Fruit fly (Drosophila melanogaster) whole organism, pupa: ENCODE data around the gene CG7432.

Source experiments
- CG10348 ChIP-seq: fragments of 200-800 bp; sonication (Bioruptor generic); IDR thresholded peaks from 2 replicates; pipeline ENCODE4 v1.3.6; 2022; ENCODE audit warnings: missing biosample characterization, missing genetic modification characterization
- CG12605 ChIP-seq: fragments of 200-800 bp; sonication (Bioruptor generic); IDR thresholded peaks from 2 replicates; pipeline ENCODE4 v1.3.6; 2022; ENCODE audit warnings: missing biosample characterization, missing genetic modification characterization
- CG13204 ChIP-seq: fragments of 200-800 bp; sonication (Bioruptor generic); optimal IDR thresholded peaks from 2 replicates; lab custom pipeline; 2018; ENCODE audit warnings: missing biosample characterization, mild to moderate bottlenecking, missing genetic modification characterization, moderate library complexity
- CG14655 ChIP-seq: fragments of 200-800 bp; sonication (Bioruptor generic); optimal IDR thresholded peaks from 3 replicates; lab custom pipeline; 2017; ENCODE audit warnings: mild to moderate bottlenecking, missing biosample characterization, missing genetic modification reagents, missing genetic modification characterization
- CG15710 ChIP-seq: fragments of 200-800 bp; sonication (Bioruptor generic); optimal IDR thresholded peaks from 2 replicates; lab custom pipeline; 2018; ENCODE audit warnings: missing biosample characterization, mild to moderate bottlenecking, missing genetic modification characterization, moderate library complexity
- CG17806 ChIP-seq: fragments of 200-800 bp; sonication (Bioruptor generic); optimal IDR thresholded peaks from 2 replicates; lab custom pipeline; 2018; ENCODE audit warnings: missing biosample characterization, mild to moderate bottlenecking, missing genetic modification characterization, moderate library complexity
- CG32121 ChIP-seq: fragments of 200-800 bp; sonication (Bioruptor generic); IDR thresholded peaks from 2 replicates; pipeline ENCODE4 v1.3.6; 2022; ENCODE audit warnings: missing biosample characterization, missing genetic modification characterization
- CG34367 ChIP-seq: fragments of 200-800 bp; sonication (Bioruptor generic); optimal IDR thresholded peaks from 2 replicates; lab custom pipeline; 2018; ENCODE audit warnings: missing biosample characterization, mild to moderate bottlenecking, missing genetic modification characterization
- CG8159 ChIP-seq: fragments of 200-800 bp; sonication (Bioruptor generic); optimal IDR thresholded peaks from 3 replicates; lab custom pipeline; 2018; ENCODE audit warnings: missing biosample characterization, mild to moderate bottlenecking, missing genetic modification characterization, moderate library complexity
- CG9948 ChIP-seq: fragments of 200-800 bp; sonication (Bioruptor generic); optimal IDR thresholded peaks from 2 replicates; lab custom pipeline; 2018; ENCODE audit warnings: missing biosample characterization, mild to moderate bottlenecking, missing genetic modification characterization, moderate library complexity
- EcR ChIP-seq: fragments of 200-800 bp; sonication (Bioruptor generic); optimal IDR thresholded peaks from 3 replicates; lab custom pipeline; 2019; ENCODE audit warnings: missing biosample characterization, missing genetic modification characterization, mild to moderate bottlenecking, moderate library complexity, missing genetic modification reagents
- Ets98B ChIP-seq: fragments of 200-800 bp; sonication (Bioruptor generic); IDR thresholded peaks from 2 replicates; pipeline ENCODE4 v1.3.6; 2022; ENCODE audit warnings: missing biosample characterization, missing genetic modification characterization
- gl ChIP-seq: fragments of 200-800 bp; sonication (Bioruptor generic); optimal IDR thresholded peaks from 2 replicates; lab custom pipeline; 2018; ENCODE audit warnings: missing biosample characterization, mild to moderate bottlenecking, missing genetic modification characterization

dm6 chr3R:19650718-19651117 is 14.1 kb upstream of the CG7432 start, which contains the start of gene CG31219:
- TF ChIP-seq Ets98B (GFP tag; lab: Robert Waterston, UW) = no peak
- no peak for TF ChIP-seq CG8159 (tag; lab: Kevin White, UChicago)
- TF ChIP-seq CG9948 = no peak
- no peak for TF ChIP-seq CG14655 (GFP tag; lab: Kevin White, UChicago)
- TF ChIP-seq gl (tag; lab: Kevin White, UChicago) = no peak
- no peak for TF ChIP-seq CG12605 (GFP tag; lab: Robert Waterston, UW)
- TF ChIP-seq CG10348 = no peak
- no peak for TF ChIP-seq EcR (GFP tag; lab: Kevin White, UChicago)
- TF ChIP-seq CG13204 = no peak
- no peak for TF ChIP-seq CG15710 (tag; lab: Kevin White, UChicago)
- TF ChIP-seq CG32121 (GFP tag; lab: Robert Waterston, UW) = no peak
- no peak for TF ChIP-seq CG17806 (tag; lab: Kevin White, UChicago)
- TF ChIP-seq CG34367 = no peak
